Fruit fly (Drosophila melanogaster): ENCODE measurements around the gene Ag5r2.

dm6 chrX:14824690-14825469, 41.0 kb upstream of the Ag5r2 start:
- TF ChIP-seq pan (optimal IDR thresholded peaks at IDR 0.05), result no peak
- no peak for TF ChIP-seq usp (GFP tag; optimal IDR thresholded peaks at IDR 0.05)
